Worm (Caenorhabditis elegans) whole organism, early embryonic: ENCODE measurements around the gene mog-1.

Experiments used
- ama-1 ChIP-seq: fragments of 150-350 bp; optimal IDR thresholded peaks from 2 replicates; lab custom pipeline; 2014
- ceh-36 ChIP-seq: sonication (generic microtip); optimal IDR thresholded peaks from 2 replicates; lab custom pipeline; 2016; ENCODE audit warnings: missing genetic modification characterization, inconsistent platforms, missing compliant biosample characterization
- flt-1 ChIP-seq: fragments of 200-800 bp; sonication (Bioruptor generic); IDR thresholded peaks from 2 replicates; pipeline ENCODE4 v1.3.6; 2022; ENCODE audit warnings: missing genetic modification characterization, missing compliant biosample characterization
- hmbx-1 ChIP-seq: sonication (generic microtip); optimal IDR thresholded peaks from 2 replicates; lab custom pipeline; 2016; ENCODE audit warnings: mild to moderate bottlenecking, missing genetic modification characterization, missing compliant biosample characterization
- hmg-4 ChIP-seq: fragments of 200-800 bp; sonication (Bioruptor generic); optimal IDR thresholded peaks from 2 replicates; lab custom pipeline; 2018; ENCODE audit warnings: mild to moderate bottlenecking, missing genetic modification characterization, missing compliant biosample characterization
- hnd-1 ChIP-seq: sonication (generic microtip); optimal IDR thresholded peaks from 2 replicates; lab custom pipeline; 2016; ENCODE audit warnings: missing genetic modification characterization, missing compliant biosample characterization
- pes-1 ChIP-seq: fragments of 200-800 bp; sonication (Bioruptor generic); IDR thresholded peaks from 2 replicates; pipeline ENCODE4 v1.3.6; 2022; ENCODE audit warnings: missing genetic modification reagents, missing genetic modification characterization, missing compliant biosample characterization
- scrt-1 ChIP-seq: fragments of 200-800 bp; sonication (Bioruptor generic); IDR thresholded peaks from 2 replicates; pipeline ENCODE4 v1.3.6; 2022; ENCODE audit warnings: missing genetic modification characterization, missing compliant biosample characterization
- tbx-11 ChIP-seq: fragments of 200-800 bp; sonication (Bioruptor generic); IDR thresholded peaks from 2 replicates; pipeline ENCODE4 v1.3.6; 2022; ENCODE audit warnings: missing genetic modification characterization, missing compliant biosample characterization
- tbx-37 ChIP-seq: fragments of 200-800 bp; sonication (Bioruptor generic); conservative IDR thresholded peaks from 2 replicates; pipeline ENCODE4 v1.3.6; 2022; ENCODE audit warnings: missing genetic modification reagents, missing genetic modification characterization, missing compliant biosample characterization
- tra-4 ChIP-seq: sonication (generic microtip); optimal IDR thresholded peaks from 2 replicates; lab custom pipeline; 2017; ENCODE audit warnings: missing genetic modification characterization, missing compliant biosample characterization

ce11 chrIII:9920764-9921163 lies 35.3 kb downstream of the mog-1 start, which contains the start of gene F40F12.3:
- no peak for TF ChIP-seq tra-4 (tag; lab: Kevin White, UChicago)
- no peak for TF ChIP-seq pes-1 (GFP tag; lab: Robert Waterston, UW)
- TF ChIP-seq scrt-1 (GFP tag; lab: Robert Waterston, UW), result no peak
- no peak for TF ChIP-seq ama-1
- TF ChIP-seq ceh-36 (tag; lab: Kevin White, UChicago), result no peak
- TF ChIP-seq tbx-11 (GFP tag; lab: Robert Waterston, UW), result no peak
- no peak for TF ChIP-seq tbx-37 (GFP tag; lab: Robert Waterston, UW)
- no peak for TF ChIP-seq hmbx-1 (tag; lab: Kevin White, UChicago)
- TF ChIP-seq hmg-4, result no peak
- no peak for TF ChIP-seq flt-1 (GFP tag; lab: Robert Waterston, UW)
- TF ChIP-seq hnd-1 (tag; lab: Kevin White, UChicago), result no peak
